Fruit fly (Drosophila melanogaster): Measurements from ENCODE around the gene smg.

dm6 chr3L:8964458-8964857, 33.3 kb downstream of the smg start, which contains the start of gene ValRS-m:
- TF ChIP-seq CG8478 (optimal IDR thresholded peaks at IDR 0.05), result no peak
- no peak for TF ChIP-seq CTCF (optimal IDR thresholded peaks at IDR 0.05)
